Worm (Caenorhabditis elegans) whole organism, L4 larva: ENCODE data around the gene Y64G10A.2.

Experiments used
- F49E8.2 ChIP-seq: sonication (generic microtip); optimal IDR thresholded peaks from 2 replicates; lab custom pipeline; 2016; ENCODE audit warnings: missing compliant biosample characterization, mild to moderate bottlenecking, missing genetic modification characterization, borderline replicate concordance
- egl-43 ChIP-seq: fragments of 200-800 bp; sonication (Bioruptor generic); IDR thresholded peaks from 2 replicates; pipeline ENCODE4 v1.3.6; 2022; ENCODE audit warnings: missing genetic modification reagents, missing genetic modification characterization, missing compliant biosample characterization
- hif-1 ChIP-seq, 2 experiments: sonication (generic microtip); optimal IDR thresholded peaks; 2 replicates each; lab custom pipeline; 2016 to 2017; ENCODE audit warnings: missing compliant biosample characterization in 2 of 2, missing genetic modification characterization in 2 of 2, missing genetic modification reagents in 2 of 2, missing genotype in 2 of 2, mild to moderate bottlenecking in 1 of 2
- lin-13 ChIP-seq: fragments of 150-350 bp; optimal IDR thresholded peaks from 2 replicates; lab custom pipeline; 2014; ENCODE audit warnings: missing biosample characterization, missing genetic modification reagents, missing genetic modification characterization
- lin-15B ChIP-seq: fragments of 150-350 bp; sonication (generic microtip); optimal IDR thresholded peaks from 3 replicates; lab custom pipeline; 2014; ENCODE audit warnings: missing biosample characterization, missing genetic modification characterization
- nhr-237 ChIP-seq: sonication (generic microtip); optimal IDR thresholded peaks from 2 replicates; lab custom pipeline; 2017; ENCODE audit warnings: missing biosample characterization, missing genetic modification characterization
- nhr-77 ChIP-seq: fragments of 150-350 bp; optimal IDR thresholded peaks from 2 replicates; lab custom pipeline; 2014; ENCODE audit warnings: missing biosample characterization, missing genetic modification characterization
- pha-4 ChIP-seq, 2 experiments: fragments of 150-350 bp in 1 of 2; fragments of 200-800 bp in 1 of 2; sonication (Bioruptor generic) in 1 of 2; IDR thresholded peaks in 1 of 2; optimal IDR thresholded peaks in 1 of 2; 2 replicates each; pipeline versions ENCODE4 v1.3.6 to Lab custom; 2014 to 2022; ENCODE audit warnings: missing genetic modification characterization in 2 of 2, missing genetic modification reagents in 2 of 2, missing biosample characterization in 1 of 2, missing compliant biosample characterization in 1 of 2
- zag-1 ChIP-seq: fragments of 150-350 bp; optimal IDR thresholded peaks from 2 replicates; lab custom pipeline; 2014; ENCODE audit warnings: missing biosample characterization, missing genetic modification characterization

DNA sequence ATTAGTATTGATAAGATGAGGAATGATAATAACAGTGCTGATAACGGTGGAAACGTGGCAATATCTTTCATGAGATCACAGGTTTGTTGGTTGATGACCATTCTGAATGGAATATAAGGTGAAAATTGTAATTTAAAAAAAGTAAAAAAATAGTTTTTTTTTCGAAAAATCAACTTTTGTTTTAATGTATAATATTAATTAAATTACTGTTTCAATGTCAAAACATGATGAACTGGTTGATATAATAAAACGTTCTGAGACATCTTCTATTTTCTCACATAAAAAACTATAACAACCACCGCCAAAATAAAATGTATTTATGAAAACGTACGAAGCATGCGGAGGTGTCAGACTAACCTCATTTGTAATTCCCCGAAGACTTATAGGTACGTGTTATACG lies 5.9 kb upstream of the Y64G10A.2 start, which contains the start of gene srab-24:
- TF ChIP-seq zag-1 (tag; lab: Kevin White, UChicago) (no peak), egl-43 (GFP tag; lab: Robert Waterston, UW) (no peak), lin-15B (tag; lab: Kevin White, UChicago) (no peak), nhr-77 (tag; lab: Kevin White, UChicago) (no peak), F49E8.2 (tag; lab: Kevin White, UChicago) (no peak), hif-1 (tag; optimal IDR thresholded peaks at IDR 0.05; lab: Kevin White, UChicago) (no peak), nhr-237 (tag; lab: Kevin White, UChicago) (no peak), lin-13 (GFP tag; lab: Kevin White, UChicago) (no peak), pha-4 (GFP tag; IDR thresholded peaks at IDR 0.05; lab: Robert Waterston, UW) (no peak), pha-4 (tag; optimal IDR thresholded peaks at IDR 0.05; lab: Kevin White, UChicago) (no peak)
